Worm (Caenorhabditis elegans): ENCODE data around the gene C50E10.2.

C50E10.2 gene

DNA sequence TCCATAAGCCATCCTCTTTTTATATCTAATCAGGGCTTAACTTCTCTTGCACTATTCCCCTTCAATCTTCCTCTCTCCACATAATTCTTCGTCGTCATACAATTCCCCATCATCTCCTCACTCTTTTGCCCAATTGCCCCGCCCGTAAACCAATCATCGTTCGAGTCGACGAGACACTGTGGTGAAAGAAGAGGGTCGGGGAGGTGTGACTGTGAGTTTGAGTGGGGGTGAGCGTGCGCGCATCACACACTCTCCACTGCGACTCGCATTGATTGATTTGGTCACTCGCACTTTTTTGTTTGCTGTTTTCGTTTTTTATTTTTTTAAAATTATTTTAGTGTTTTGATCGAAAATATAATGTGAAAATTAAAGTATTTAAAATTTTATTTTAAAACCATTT is 29.6 kb upstream of the C50E10.2 start:
- no peak for TF ChIP-seq rcor-1 (GFP tag; IDR thresholded peaks at IDR 0.05)
- TF ChIP-seq sdz-38 (tag; optimal IDR thresholded peaks at IDR 0.05), result no peak
- TF ChIP-seq sptf-2 (GFP tag; optimal IDR thresholded peaks at IDR 0.05), result no peak
- TF ChIP-seq mxl-1 (tag; optimal IDR thresholded peaks at IDR 0.05), result no peak
- no peak for TF ChIP-seq tlf-1 (GFP tag; optimal IDR thresholded peaks at IDR 0.05)
- TF ChIP-seq egl-18 (GFP tag; IDR thresholded peaks at IDR 0.05), result no peak
- no peak for TF ChIP-seq nfya-2 (GFP tag; IDR thresholded peaks at IDR 0.05)
- no peak for TF ChIP-seq dox-1 (GFP tag; IDR thresholded peaks at IDR 0.05)
- TF ChIP-seq cebp-2 (GFP tag; IDR thresholded peaks at IDR 0.05), result no peak
- no peak for TF ChIP-seq fkh-3 (tag; optimal IDR thresholded peaks at IDR 0.05)
- no peak for TF ChIP-seq die-1 (tag; optimal IDR thresholded peaks at IDR 0.05)
- TF ChIP-seq pha-4 (tag; optimal IDR thresholded peaks at IDR 0.05), result no peak
- TF ChIP-seq ceh-79 (tag; optimal IDR thresholded peaks at IDR 0.05), result no peak
- TF ChIP-seq lir-1 (GFP tag; conservative IDR thresholded peaks at IDR 0.05), result peak; percentile 96
- TF ChIP-seq gei-17 (GFP tag; optimal IDR thresholded peaks at IDR 0.05), result no peak
- TF ChIP-seq mcd-1 (GFP tag; IDR thresholded peaks at IDR 0.05), result no peak; the same call in 1 of the 2 replicates
- no peak for TF ChIP-seq K11D2.4 (GFP tag; IDR thresholded peaks at IDR 0.05)
- TF ChIP-seq K12H6.12 (tag; optimal IDR thresholded peaks at IDR 0.05), result peak; percentile 0
- TF ChIP-seq B0019.2 (GFP tag; conservative IDR thresholded peaks at IDR 0.05), result no peak
- TF ChIP-seq ztf-25 (GFP tag; IDR thresholded peaks at IDR 0.05), result no peak
- TF ChIP-seq F49E8.2 (tag; optimal IDR thresholded peaks at IDR 0.05; ENCODE audit: insufficient read depth), result no peak
- no peak for TF ChIP-seq nhr-179 (tag; optimal IDR thresholded peaks at IDR 0.05)
- no peak for TF ChIP-seq lin-54 (GFP tag; optimal IDR thresholded peaks at IDR 0.05)
- no peak for TF ChIP-seq unc-62 (GFP tag; optimal IDR thresholded peaks at IDR 0.05)
- no peak for TF ChIP-seq F57A8.1 (GFP tag; optimal IDR thresholded peaks at IDR 0.05)
- TF ChIP-seq efl-1 (GFP tag; optimal IDR thresholded peaks at IDR 0.05), result no peak
- no peak for TF ChIP-seq F33H1.4 (GFP tag; IDR thresholded peaks at IDR 0.05)
- TF ChIP-seq atf-7 (tag; optimal IDR thresholded peaks at IDR 0.05), result no peak
- no peak for TF ChIP-seq hmg-20 (GFP tag; IDR thresholded peaks at IDR 0.05)
- TF ChIP-seq snpc-4 (GFP tag; optimal IDR thresholded peaks at IDR 0.05), result no peak
- peak in 2 of 4 experiments; percentile 13 to 37 for TF ChIP-seq snpc-4 (tag; optimal IDR thresholded peaks at IDR 0.05)
- no peak for TF ChIP-seq ceh-100 (GFP tag; IDR thresholded peaks at IDR 0.05)
- TF ChIP-seq nfyb-1 (GFP tag; IDR thresholded peaks at IDR 0.05), result peak; percentile 98
- no peak for TF ChIP-seq madf-10 (tag; optimal IDR thresholded peaks at IDR 0.05)
- TF ChIP-seq cebp-1 (GFP tag; IDR thresholded peaks at IDR 0.05), result no peak
- no peak for TF ChIP-seq cebp-1 (tag; optimal IDR thresholded peaks at IDR 0.05)
- no peak for TF ChIP-seq F37B4.10 (GFP tag; IDR thresholded peaks at IDR 0.05)
- no peak for TF ChIP-seq F52B5.7 (tag; optimal IDR thresholded peaks at IDR 0.05)
- no peak for TF ChIP-seq aptf-3 (GFP tag; IDR thresholded peaks at IDR 0.05)
- TF ChIP-seq madf-8 (GFP tag; conservative IDR thresholded peaks at IDR 0.05), result no peak
- TF ChIP-seq rec-8 (tag; optimal IDR thresholded peaks at IDR 0.05), result no peak
- no peak for TF ChIP-seq Y53G8AR.9 (GFP tag; conservative IDR thresholded peaks at IDR 0.05)
- no peak for TF ChIP-seq Y95B8A.8 (GFP tag; IDR thresholded peaks at IDR 0.05)
- peak in 1 of 3 experiments; percentile 10 for TF ChIP-seq lin-35 (GFP tag; optimal IDR thresholded peaks at IDR 0.05)
- TF ChIP-seq attf-5 (GFP tag; optimal IDR thresholded peaks at IDR 0.05), result no peak
- no peak for TF ChIP-seq ztf-18 (tag; optimal IDR thresholded peaks at IDR 0.05)
- no peak for TF ChIP-seq xnd-1 (tag; optimal IDR thresholded peaks at IDR 0.05)
- TF ChIP-seq Y56A3A.18 (GFP tag; IDR thresholded peaks at IDR 0.05), result no peak
- peak; percentile 59 for TF ChIP-seq lin-40 (tag; optimal IDR thresholded peaks at IDR 0.05)
- TF ChIP-seq hmg-1.2 (GFP tag; IDR thresholded peaks at IDR 0.05), result peak; percentile 90
- TF ChIP-seq nhr-90 (tag; optimal IDR thresholded peaks at IDR 0.05), result no peak

Measured in whole organism, young adult.